Fruit fly (Drosophila melanogaster): ENCODE results near the gene Tsp3A.

The Tsp3A gene

dm6 chrX:2653533-2654296, 34.2 kb upstream of the Tsp3A start (continued):
- peak; percentile 32 for TF ChIP-seq sd (tag; optimal IDR thresholded peaks at IDR 0.05)
- TF ChIP-seq Bgb (GFP tag; IDR thresholded peaks at IDR 0.05; ENCODE audit: partially characterized antibody), result no peak
- peak; percentile 61 for TF ChIP-seq fd64A (GFP tag; optimal IDR thresholded peaks at IDR 0.05)
- TF ChIP-seq Eip74EF (GFP tag; optimal IDR thresholded peaks at IDR 0.05), result peak in 1 of 2 experiments; percentile 27
- TF ChIP-seq toy (GFP tag; IDR thresholded peaks at IDR 0.05), result no peak
- TF ChIP-seq Scr (GFP tag; IDR thresholded peaks at IDR 0.05; ENCODE audit: partially characterized antibody), result no peak
- TF ChIP-seq CG10274 (GFP tag; optimal IDR thresholded peaks at IDR 0.05), result no peak
- TF ChIP-seq sim (GFP tag; IDR thresholded peaks at IDR 0.05), result no peak
- no peak for TF ChIP-seq CG17829 (tag; optimal IDR thresholded peaks at IDR 0.05)
- peak; percentile 70 for TF ChIP-seq CG17385 (GFP tag; optimal IDR thresholded peaks at IDR 0.05)
- 0 out of 4 replicates have a peak, but pooled peaks have one; percentile 30 for TF ChIP-seq chinmo (GFP tag; IDR thresholded peaks at IDR 0.05; ENCODE audit: partially characterized antibody)
- TF ChIP-seq Fer3 (tag; optimal IDR thresholded peaks at IDR 0.05), result no peak
- TF ChIP-seq Mes4 (GFP tag; optimal IDR thresholded peaks at IDR 0.05), result no peak
- TF ChIP-seq CG17912 (GFP tag; optimal IDR thresholded peaks at IDR 0.05), result peak; percentile 2
- TF ChIP-seq Dref (GFP tag; IDR thresholded peaks at IDR 0.05), result no peak
- TF ChIP-seq dm (GFP tag; optimal IDR thresholded peaks at IDR 0.05), result no peak
- no peak for TF ChIP-seq CG30431 (GFP tag; optimal IDR thresholded peaks at IDR 0.05)
- TF ChIP-seq CTCF (GFP tag; optimal IDR thresholded peaks at IDR 0.05), result peak; percentile 21
- no peak for TF ChIP-seq CG10431 (GFP tag; optimal IDR thresholded peaks at IDR 0.05)
- TF ChIP-seq CG9797 (GFP tag; optimal IDR thresholded peaks at IDR 0.05), result no peak
- TF ChIP-seq HLH3B (GFP tag; IDR thresholded peaks at IDR 0.05), result no peak
- peak; percentile 12 for TF ChIP-seq sqz (GFP tag; optimal IDR thresholded peaks at IDR 0.05)
- peak; percentile 27 for TF ChIP-seq CG4707 (GFP tag; optimal IDR thresholded peaks at IDR 0.05)
- peak; percentile 42 for TF ChIP-seq CG4360 (GFP tag; IDR thresholded peaks at IDR 0.05)
- no peak for TF ChIP-seq ase (GFP tag; IDR thresholded peaks at IDR 0.05)
- no peak for TF ChIP-seq CG10654 (GFP tag; optimal IDR thresholded peaks at IDR 0.05)
- TF ChIP-seq CG6813 (GFP tag; optimal IDR thresholded peaks at IDR 0.05), result peak; percentile 4
- TF ChIP-seq CG4424 (GFP tag; optimal IDR thresholded peaks at IDR 0.05), result no peak
- TF ChIP-seq Nf-YB (GFP tag; optimal IDR thresholded peaks at IDR 0.05), result no peak
- TF ChIP-seq vfl (GFP tag; optimal IDR thresholded peaks at IDR 0.05), result no peak
- TF ChIP-seq vvl (GFP tag; IDR thresholded peaks at IDR 0.05), result peak; percentile 40; the same call in 1 of the 2 replicates
- TF ChIP-seq CG31365 (tag; optimal IDR thresholded peaks at IDR 0.05), result peak; percentile 20
- no peak for TF ChIP-seq Mrtf (GFP tag; IDR thresholded peaks at IDR 0.05)
- peak in 1 of 2 experiments; percentile 72 for TF ChIP-seq eve (GFP tag; optimal IDR thresholded peaks at IDR 0.05)
- TF ChIP-seq sens (GFP tag), result peak; percentile 82
- no peak for TF ChIP-seq pnt (GFP tag; optimal IDR thresholded peaks at IDR 0.05)
- no peak for TF ChIP-seq p53 (GFP tag; optimal IDR thresholded peaks at IDR 0.05)
- no peak for TF ChIP-seq Sry-δ (GFP tag; optimal IDR thresholded peaks at IDR 0.05)
- no peak for TF ChIP-seq fd102C (GFP tag; optimal IDR thresholded peaks at IDR 0.05)
- no peak for TF ChIP-seq onecut (GFP tag; IDR thresholded peaks at IDR 0.05)
- peak; percentile 29 for TF ChIP-seq CG5180 (GFP tag; optimal IDR thresholded peaks at IDR 0.05)
- TF ChIP-seq trh (GFP tag; optimal IDR thresholded peaks at IDR 0.05), result no peak
- TF ChIP-seq Stat92E (GFP tag; optimal IDR thresholded peaks at IDR 0.05), result no peak
- peak; percentile 25 for TF ChIP-seq CG13296 (GFP tag; optimal IDR thresholded peaks at IDR 0.05)
- no peak for TF ChIP-seq phol (tag; optimal IDR thresholded peaks at IDR 0.05)
- no peak for TF ChIP-seq az2 (GFP tag; optimal IDR thresholded peaks at IDR 0.05)
- no peak for TF ChIP-seq CG9932 (GFP tag; IDR thresholded peaks at IDR 0.05)
- no peak for TF ChIP-seq CG10462 (GFP tag; optimal IDR thresholded peaks at IDR 0.05)
